Worm (Caenorhabditis elegans) whole organism, late embryonic: Measurements from ENCODE around the gene R07B1.9.

Source experiments
- K09A11.1 ChIP-seq: sonication (generic microtip); optimal IDR thresholded peaks from 2 replicates; lab custom pipeline; 2017; ENCODE audit warnings: antibody characterized with exemption, mild to moderate bottlenecking, missing genetic modification characterization, missing compliant biosample characterization; ENCODE audit not compliant: insufficient read depth
- T23F11.4 ChIP-seq: fragments of 200-800 bp; sonication (Bioruptor generic); optimal IDR thresholded peaks from 2 replicates; lab custom pipeline; 2018; ENCODE audit warnings: mild to moderate bottlenecking, missing genetic modification characterization, missing compliant biosample characterization
- Y22D7AL.16 ChIP-seq: sonication (generic microtip); optimal IDR thresholded peaks from 2 replicates; lab custom pipeline; 2016; ENCODE audit warnings: missing genetic modification characterization, missing compliant biosample characterization
- ahr-1 ChIP-seq: sonication (generic microtip); optimal IDR thresholded peaks from 2 replicates; lab custom pipeline; 2016; ENCODE audit warnings: missing genetic modification characterization, missing compliant biosample characterization
- dve-1 ChIP-seq: sonication (generic microtip); optimal IDR thresholded peaks from 2 replicates; lab custom pipeline; 2017; ENCODE audit warnings: antibody characterized with exemption, mild to moderate bottlenecking, missing genetic modification characterization, missing compliant biosample characterization
- fkh-10 ChIP-seq: fragments of 150-350 bp; optimal IDR thresholded peaks from 2 replicates; lab custom pipeline; 2014; ENCODE audit warnings: missing biosample characterization, missing genetic modification reagents, missing genetic modification characterization
- hlh-13 ChIP-seq: fragments of 200-800 bp; sonication (Bioruptor generic); optimal IDR thresholded peaks from 2 replicates; lab custom pipeline; 2018; ENCODE audit warnings: mild to moderate bottlenecking, missing genetic modification characterization, missing compliant biosample characterization
- nfya-1 ChIP-seq: sonication (generic microtip); optimal IDR thresholded peaks from 2 replicates; lab custom pipeline; 2017; ENCODE audit warnings: missing genetic modification characterization, mild to moderate bottlenecking, missing compliant biosample characterization, antibody characterized with exemption, moderate library complexity
- nhr-11 ChIP-seq: fragments of 150-350 bp; optimal IDR thresholded peaks from 2 replicates; lab custom pipeline; 2014; ENCODE audit warnings: missing biosample characterization, missing genetic modification characterization
- unc-86 ChIP-seq: sonication (generic microtip); optimal IDR thresholded peaks from 2 replicates; lab custom pipeline; 2016; ENCODE audit warnings: missing genetic modification characterization, missing compliant biosample characterization
- zip-5 ChIP-seq: sonication (generic microtip); optimal IDR thresholded peaks from 2 replicates; lab custom pipeline; 2016; ENCODE audit warnings: missing genetic modification characterization, missing compliant biosample characterization
- ztf-16 ChIP-seq: sonication (generic microtip); optimal IDR thresholded peaks from 2 replicates; lab custom pipeline; 2017; ENCODE audit warnings: missing genetic modification characterization, missing compliant biosample characterization

DNA sequence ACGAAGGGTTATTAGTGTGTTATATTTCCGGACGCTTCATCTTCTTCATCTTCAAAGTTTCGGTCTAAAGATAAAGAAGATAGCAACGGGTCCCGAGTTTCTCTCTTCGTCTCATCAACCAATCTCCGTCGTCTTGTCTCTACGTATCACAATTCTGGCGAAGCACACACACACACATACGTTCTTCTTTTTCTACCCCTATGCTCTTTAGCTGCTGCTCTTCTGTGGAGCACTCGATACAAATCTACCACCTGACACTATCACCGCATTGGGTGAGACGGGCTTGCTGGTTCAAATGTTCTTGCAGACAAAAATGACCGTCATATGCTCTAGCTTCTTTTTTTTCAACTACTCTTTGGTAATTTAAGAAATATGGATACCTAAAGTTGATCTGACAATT lies 44.8 kb upstream of the R07B1.9 start:
- TF ChIP-seq T23F11.4 (GFP tag; lab: Kevin White, UChicago) (no peak), dve-1 (no peak), fkh-10 (no peak), ahr-1 (tag; lab: Kevin White, UChicago) (no peak), K09A11.1 (tag; lab: Kevin White, UChicago) (no peak), unc-86 (no peak), ztf-16 (no peak), nhr-11 (tag; lab: Kevin White, UChicago) (no peak), zip-5 (tag; lab: Kevin White, UChicago) (no peak), Y22D7AL.16 (tag; lab: Kevin White, UChicago) (no peak), hlh-13 (GFP tag; lab: Kevin White, UChicago) (no peak), nfya-1 (tag; lab: Kevin White, UChicago) (peak; percentile 47)
